Worm (Caenorhabditis elegans) whole organism, young adult: Measurements from ENCODE around the gene efn-4.

Experiments
- B0035.1 ChIP-seq: sonication (generic microtip); optimal IDR thresholded peaks from 2 replicates; lab custom pipeline; 2016; ENCODE audit warnings: missing genetic modification characterization, mild to moderate bottlenecking, missing compliant biosample characterization, missing genotype, missing genetic modification reagents
- B0261.1 ChIP-seq: sonication (generic microtip); optimal IDR thresholded peaks from 2 replicates; lab custom pipeline; 2016; ENCODE audit warnings: mild to moderate bottlenecking, missing genetic modification characterization, moderate library complexity, missing compliant biosample characterization
- C06A6.2 ChIP-seq: fragments of 200-800 bp; sonication (Bioruptor generic); conservative IDR thresholded peaks from 2 replicates; pipeline ENCODE4 v1.3.6; 2022; ENCODE audit warnings: missing genetic modification characterization, missing compliant biosample characterization
- D2030.7 ChIP-seq: fragments of 200-800 bp; sonication (Bioruptor generic); IDR thresholded peaks from 2 replicates; pipeline ENCODE4 v1.3.6; 2022; ENCODE audit warnings: missing genetic modification reagents, missing genetic modification characterization, missing compliant biosample characterization
- F10E7.11 ChIP-seq: sonication (generic microtip); optimal IDR thresholded peaks from 2 replicates; lab custom pipeline; 2017; ENCODE audit warnings: mild to moderate bottlenecking, missing genetic modification characterization, moderate library complexity, missing compliant biosample characterization
- F22D6.2 ChIP-seq: sonication (generic microtip); optimal IDR thresholded peaks from 2 replicates; lab custom pipeline; 2016; ENCODE audit warnings: mild to moderate bottlenecking, missing genetic modification characterization, missing compliant biosample characterization
- F37B4.10 ChIP-seq: fragments of 200-800 bp; sonication (Bioruptor generic); IDR thresholded peaks from 2 replicates; pipeline ENCODE4 v1.3.6; 2022; ENCODE audit warnings: missing genetic modification characterization, missing compliant biosample characterization
- F49E8.2 ChIP-seq: sonication (generic microtip); optimal IDR thresholded peaks from 3 replicates; lab custom pipeline; 2017; ENCODE audit warnings: missing genetic modification characterization, mild to moderate bottlenecking, missing compliant biosample characterization, antibody characterized with exemption, moderate library complexity; ENCODE audit not compliant: insufficient read depth
- F57A8.1 ChIP-seq: fragments of 200-800 bp; sonication (Bioruptor generic); optimal IDR thresholded peaks from 2 replicates; lab custom pipeline; 2018; ENCODE audit warnings: mild to moderate bottlenecking, missing genetic modification characterization, moderate library complexity, missing compliant biosample characterization
- F57C9.4 ChIP-seq: sonication (generic microtip); optimal IDR thresholded peaks from 2 replicates; lab custom pipeline; 2017; ENCODE audit warnings: mild to moderate bottlenecking, missing genetic modification characterization, missing compliant biosample characterization
- T26A5.8 ChIP-seq: sonication (generic microtip); optimal IDR thresholded peaks from 2 replicates; lab custom pipeline; 2016; ENCODE audit warnings: missing genetic modification characterization, missing compliant biosample characterization
- Y67H2A.10 ChIP-seq: fragments of 200-800 bp; sonication (Bioruptor generic); conservative IDR thresholded peaks from 2 replicates; pipeline ENCODE4 v1.3.6; 2022; ENCODE audit warnings: missing genetic modification reagents, missing genetic modification characterization, missing compliant biosample characterization
- Y79H2A.3 ChIP-seq: fragments of 200-800 bp; sonication (Bioruptor generic); conservative IDR thresholded peaks from 2 replicates; pipeline ENCODE4 v1.3.6; 2022; ENCODE audit warnings: missing genetic modification reagents, missing genetic modification characterization, missing compliant biosample characterization
- atf-7 ChIP-seq: sonication (generic microtip); optimal IDR thresholded peaks from 2 replicates; lab custom pipeline; 2017; ENCODE audit warnings: mild to moderate bottlenecking, missing genetic modification characterization, missing compliant biosample characterization
- athp-1 ChIP-seq: sonication (generic microtip); optimal IDR thresholded peaks from 2 replicates; lab custom pipeline; 2017; ENCODE audit warnings: mild to moderate bottlenecking, missing genetic modification characterization, missing compliant biosample characterization
- attf-6 ChIP-seq: fragments of 200-800 bp; sonication (Bioruptor generic); IDR thresholded peaks from 2 replicates; pipeline ENCODE4 v1.3.6; 2022; ENCODE audit warnings: missing genetic modification reagents, missing genetic modification characterization, missing compliant biosample characterization
- bed-1 ChIP-seq: fragments of 200-800 bp; sonication (Bioruptor generic); IDR thresholded peaks from 2 replicates; pipeline ENCODE4 v1.3.6; 2022; ENCODE audit warnings: missing genetic modification reagents, missing genetic modification characterization, missing compliant biosample characterization
- bed-2 ChIP-seq: fragments of 200-800 bp; sonication (Bioruptor generic); IDR thresholded peaks from 2 replicates; pipeline ENCODE4 v1.3.6; 2022; ENCODE audit warnings: missing genetic modification reagents, missing genetic modification characterization, missing compliant biosample characterization
- cebp-1 ChIP-seq, 2 experiments: fragments of 200-800 bp in 1 of 2; sonication (Bioruptor generic) in 1 of 2; sonication (generic microtip) in 1 of 2; IDR thresholded peaks in 1 of 2; optimal IDR thresholded peaks in 1 of 2; 2 replicates each; pipeline versions ENCODE4 v1.3.6 to Lab custom; 2017 to 2022; ENCODE audit warnings: missing compliant biosample characterization in 2 of 2, missing genetic modification characterization in 2 of 2, mild to moderate bottlenecking in 1 of 2, missing genetic modification reagents in 1 of 2, moderate library complexity in 1 of 2
- ceh-40 ChIP-seq: fragments of 200-800 bp; sonication (Bioruptor generic); IDR thresholded peaks from 2 replicates; pipeline ENCODE4 v1.3.6; 2022; ENCODE audit warnings: missing genetic modification characterization, missing compliant biosample characterization
- dpff-1 ChIP-seq: sonication (generic microtip); optimal IDR thresholded peaks from 2 replicates; lab custom pipeline; 2017; ENCODE audit warnings: mild to moderate bottlenecking, missing genetic modification characterization, missing compliant biosample characterization
- efl-1 ChIP-seq: fragments of 150-350 bp; optimal IDR thresholded peaks from 2 replicates; lab custom pipeline; 2014; ENCODE audit warnings: missing biosample characterization, missing genetic modification reagents, missing genetic modification characterization
- egl-18 ChIP-seq: fragments of 200-800 bp; sonication (Bioruptor generic); IDR thresholded peaks from 2 replicates; pipeline ENCODE4 v1.3.6; 2022; ENCODE audit warnings: missing genetic modification reagents, missing genetic modification characterization, missing compliant biosample characterization
- egl-44 ChIP-seq: fragments of 200-800 bp; sonication (Bioruptor generic); IDR thresholded peaks from 2 replicates; pipeline ENCODE4 v1.3.6; 2022; ENCODE audit warnings: missing genetic modification reagents, missing genetic modification characterization, missing compliant biosample characterization
- egrh-3 ChIP-seq: fragments of 200-800 bp; sonication (Bioruptor generic); IDR thresholded peaks from 2 replicates; pipeline ENCODE4 v1.3.6; 2022; ENCODE audit warnings: missing genetic modification reagents, missing genetic modification characterization, missing compliant biosample characterization
- ekl-4 ChIP-seq: fragments of 200-800 bp; sonication (Bioruptor generic); IDR thresholded peaks from 2 replicates; pipeline ENCODE4 v1.3.6; 2022; ENCODE audit warnings: missing genetic modification reagents, missing genetic modification characterization, missing compliant biosample characterization
- hlh-26 ChIP-seq: fragments of 200-800 bp; sonication (Bioruptor generic); conservative IDR thresholded peaks from 2 replicates; pipeline ENCODE4 v1.3.6; 2022; ENCODE audit warnings: missing genetic modification reagents, missing genetic modification characterization, missing compliant biosample characterization
- let-526 ChIP-seq: fragments of 200-800 bp; sonication (Bioruptor generic); IDR thresholded peaks from 2 replicates; pipeline ENCODE4 v1.3.6; 2022; ENCODE audit warnings: missing genetic modification reagents, missing genetic modification characterization, missing compliant biosample characterization
- lin-35 ChIP-seq, 3 experiments: fragments of 150-350 bp in 2 of 3; sonication (generic microtip) in 1 of 3; optimal IDR thresholded peaks; 2 replicates each; lab custom pipeline; 2014 to 2018; ENCODE audit warnings: missing biosample characterization in 3 of 3, missing genetic modification characterization in 3 of 3, missing genetic modification reagents in 3 of 3
- lir-1 ChIP-seq: fragments of 200-800 bp; sonication (Bioruptor generic); conservative IDR thresholded peaks from 2 replicates; pipeline ENCODE4 v1.3.6; 2022; ENCODE audit warnings: missing genetic modification reagents, missing genetic modification characterization, missing compliant biosample characterization
- madf-6 ChIP-seq: fragments of 200-800 bp; sonication (Bioruptor generic); IDR thresholded peaks from 2 replicates; pipeline ENCODE4 v1.3.6; 2022; ENCODE audit warnings: missing genetic modification reagents, missing genetic modification characterization, missing compliant biosample characterization
- madf-8 ChIP-seq: fragments of 200-800 bp; sonication (Bioruptor generic); conservative IDR thresholded peaks from 2 replicates; pipeline ENCODE4 v1.3.6; 2022; ENCODE audit warnings: missing genetic modification reagents, missing genetic modification characterization, missing compliant biosample characterization
- mcd-1 ChIP-seq: fragments of 200-800 bp; sonication (Bioruptor generic); IDR thresholded peaks from 2 replicates; pipeline ENCODE4 v1.3.6; 2022; ENCODE audit warnings: missing genetic modification reagents, missing genetic modification characterization, missing compliant biosample characterization
- mel-28 ChIP-seq: sonication (generic microtip); optimal IDR thresholded peaks from 2 replicates; lab custom pipeline; 2016; ENCODE audit warnings: borderline replicate concordance, mild to moderate bottlenecking, missing genetic modification characterization, missing compliant biosample characterization
- nhr-80 ChIP-seq: sonication (generic microtip); optimal IDR thresholded peaks from 2 replicates; lab custom pipeline; 2016; ENCODE audit warnings: missing genetic modification characterization, missing compliant biosample characterization
- rcor-1 ChIP-seq: fragments of 200-800 bp; sonication (Bioruptor generic); IDR thresholded peaks from 2 replicates; pipeline ENCODE4 v1.3.6; 2022; ENCODE audit warnings: missing genetic modification reagents, missing genetic modification characterization, missing compliant biosample characterization
- rec-8 ChIP-seq, 2 experiments: sonication (generic microtip); optimal IDR thresholded peaks; 2 replicates each; lab custom pipeline; 2016; ENCODE audit warnings: mild to moderate bottlenecking in 2 of 2, missing genetic modification characterization in 2 of 2, missing genetic modification reagents in 2 of 2, missing genotype in 2 of 2, missing biosample characterization in 1 of 2, missing compliant biosample characterization in 1 of 2, moderate library complexity in 1 of 2
- snpc-1.3 ChIP-seq: sonication (generic microtip); optimal IDR thresholded peaks from 2 replicates; lab custom pipeline; 2017; ENCODE audit warnings: missing genetic modification characterization, mild to moderate bottlenecking, missing compliant biosample characterization, antibody characterized with exemption, moderate library complexity, missing genotype, missing genetic modification reagents; ENCODE audit not compliant: insufficient read depth
- tbx-9 ChIP-seq: sonication (generic microtip); optimal IDR thresholded peaks from 2 replicates; lab custom pipeline; 2016; ENCODE audit warnings: borderline replicate concordance, missing genetic modification characterization, inconsistent platforms, missing compliant biosample characterization
- xnd-1 ChIP-seq: sonication (generic microtip); optimal IDR thresholded peaks from 2 replicates; lab custom pipeline; 2016; ENCODE audit warnings: missing genotype, missing genetic modification reagents, missing genetic modification characterization, missing compliant biosample characterization
- zfh-2 ChIP-seq: fragments of 200-800 bp; sonication (Bioruptor generic); conservative IDR thresholded peaks from 2 replicates; pipeline ENCODE4 v1.3.6; 2022; ENCODE audit warnings: missing genetic modification reagents, missing genetic modification characterization, missing compliant biosample characterization
- zim-3 ChIP-seq: sonication (generic microtip); optimal IDR thresholded peaks from 2 replicates; lab custom pipeline; 2017; ENCODE audit warnings: mild to moderate bottlenecking, missing genetic modification characterization, moderate library complexity, missing compliant biosample characterization
- ztf-22 ChIP-seq: fragments of 200-800 bp; sonication (Bioruptor generic); optimal IDR thresholded peaks from 2 replicates; lab custom pipeline; 2018; ENCODE audit warnings: mild to moderate bottlenecking, missing genetic modification characterization, moderate library complexity, missing compliant biosample characterization
- ztf-6 ChIP-seq: fragments of 200-800 bp; sonication (Bioruptor generic); IDR thresholded peaks from 2 replicates; pipeline ENCODE4 v1.3.6; 2022; ENCODE audit warnings: missing genetic modification reagents, missing genetic modification characterization, missing compliant biosample characterization

Gene efn-4

DNA sequence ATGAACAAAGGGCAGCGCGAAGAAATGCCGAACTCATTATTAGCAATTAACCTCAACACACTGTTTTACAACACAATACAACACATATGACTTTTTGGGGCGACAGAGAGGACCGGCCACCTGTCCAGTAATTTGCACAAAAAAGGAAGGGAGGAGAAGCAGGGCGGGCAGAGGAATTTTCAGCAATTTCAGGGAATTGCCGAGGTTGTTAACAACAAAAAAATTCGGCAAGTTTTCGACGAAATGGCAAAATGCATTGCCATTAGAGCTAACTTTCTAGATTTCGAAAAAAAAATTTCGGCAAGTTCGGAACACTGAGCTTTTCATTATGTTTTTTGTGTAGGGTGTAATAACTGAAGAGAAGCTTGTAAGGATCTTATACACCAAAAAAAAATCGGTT lies 5.0 kb downstream of the efn-4 start:
- TF ChIP-seq F37B4.10 (GFP tag; lab: Robert Waterston, UW) = no peak
- no peak for TF ChIP-seq rec-8 (tag; optimal IDR thresholded peaks at IDR 0.05; lab: Kevin White, UChicago)
- TF ChIP-seq B0261.1 = no peak
- TF ChIP-seq egl-18 = no peak
- TF ChIP-seq atf-7 (tag; lab: Kevin White, UChicago) = no peak
- no peak for TF ChIP-seq zfh-2
- no peak for TF ChIP-seq ekl-4 (GFP tag; lab: Robert Waterston, UW)
- no peak for TF ChIP-seq bed-2 (GFP tag; lab: Robert Waterston, UW)
- no peak for TF ChIP-seq F10E7.11 (tag; lab: Kevin White, UChicago)

DNA sequence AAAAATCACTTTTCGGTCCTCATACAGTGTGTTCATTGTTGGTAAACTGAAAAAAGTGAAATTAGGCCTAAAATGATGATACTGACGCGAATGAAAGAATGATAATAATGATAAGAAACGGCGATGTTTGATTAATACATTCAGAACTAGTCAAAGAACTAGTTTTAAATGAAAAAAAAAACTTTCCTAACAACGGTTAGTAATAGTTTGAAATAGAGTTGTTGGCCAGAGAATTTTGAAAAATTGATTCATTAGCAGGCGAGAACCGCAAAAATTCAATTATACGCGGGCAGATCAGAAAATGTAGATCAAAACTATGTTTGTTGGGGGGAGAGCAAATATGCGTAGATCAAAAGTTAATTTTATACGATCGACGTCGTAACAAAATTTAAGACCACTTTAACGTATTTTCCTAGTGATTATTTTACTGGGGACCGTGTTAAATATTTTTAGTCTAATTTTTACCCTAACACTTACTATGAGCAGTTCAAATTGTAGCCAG lies 11.8 kb downstream of the efn-4 start, which contains the start of gene F56A11.5:
F56A11.5 (minus strand) TSS at position 51 of the 502 bp plus-strand sequence.
- no peak for TF ChIP-seq attf-6
- TF ChIP-seq egrh-3 (GFP tag; lab: Robert Waterston, UW) = no peak
- peak; percentile 59 for TF ChIP-seq madf-8 (GFP tag; lab: Robert Waterston, UW)
- no peak for TF ChIP-seq zim-3 (tag; lab: Kevin White, UChicago)
- TF ChIP-seq bed-1 = no peak
- no peak for TF ChIP-seq ztf-6 (GFP tag; lab: Robert Waterston, UW)
- TF ChIP-seq F49E8.2 = no peak
- no peak for TF ChIP-seq cebp-1 (GFP tag; IDR thresholded peaks at IDR 0.05; lab: Robert Waterston, UW)
- no peak for TF ChIP-seq cebp-1 (tag; optimal IDR thresholded peaks at IDR 0.05; lab: Kevin White, UChicago)
- TF ChIP-seq madf-6 (GFP tag; lab: Robert Waterston, UW) = peak; percentile 78
- TF ChIP-seq F22D6.2 = no peak
- TF ChIP-seq ekl-4 (GFP tag; lab: Robert Waterston, UW) = no peak
- TF ChIP-seq egl-44 (GFP tag; lab: Robert Waterston, UW) = no peak
- TF ChIP-seq atf-7 (tag; lab: Kevin White, UChicago) = no peak
- TF ChIP-seq let-526 = no peak
- no peak for TF ChIP-seq D2030.7 (GFP tag; lab: Robert Waterston, UW)
- peak; percentile 65 for TF ChIP-seq efl-1
- TF ChIP-seq lir-1 = no peak
- no peak for TF ChIP-seq lin-35 (GFP tag; optimal IDR thresholded peaks at IDR 0.05; lab: Kevin White, UChicago)
- TF ChIP-seq xnd-1 (tag; lab: Kevin White, UChicago) = no peak
- TF ChIP-seq ceh-40 (GFP tag; lab: Robert Waterston, UW) = no peak
- no peak for TF ChIP-seq snpc-1.3
- TF ChIP-seq F57C9.4 = no peak
- no peak for TF ChIP-seq T26A5.8
- TF ChIP-seq dpff-1 (tag; lab: Kevin White, UChicago) = no peak
- no peak for TF ChIP-seq hlh-26
- TF ChIP-seq, all 124 proteins: peak for 3

DNA sequence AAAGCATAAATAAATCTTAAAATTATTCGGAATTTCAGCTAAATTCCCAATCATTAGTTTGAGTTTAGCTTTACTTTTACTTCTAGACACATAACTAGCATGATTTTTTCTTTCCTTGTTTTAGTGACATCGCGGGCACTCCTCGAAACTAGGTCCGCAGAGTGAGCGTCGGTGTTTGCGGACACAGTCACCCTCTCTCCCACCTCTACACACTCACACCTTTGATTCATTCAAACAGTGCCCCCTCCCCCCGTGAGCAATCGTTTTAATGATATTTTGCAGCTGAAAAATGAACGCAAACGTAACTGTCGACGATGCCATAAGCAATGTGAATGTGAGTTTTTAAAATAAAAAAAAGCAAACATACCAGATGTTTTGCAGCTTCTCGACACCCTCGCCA lies 13.5 kb downstream of the efn-4 start, which contains the start of gene gex-2:
gex-2 (plus strand) TSS at position 283 of the 400 bp plus-strand sequence.
- TF ChIP-seq atf-7 (tag; lab: Kevin White, UChicago) = no peak
- TF ChIP-seq athp-1 (tag; lab: Kevin White, UChicago) = no peak
- TF ChIP-seq mcd-1 = 0 out of 2 replicates have a peak, but pooled peaks have one; percentile 19
- TF ChIP-seq mel-28 (tag; lab: Kevin White, UChicago) = no peak
- TF ChIP-seq C06A6.2 (GFP tag; lab: Robert Waterston, UW) = no peak
- no peak for TF ChIP-seq Y79H2A.3
- TF ChIP-seq tbx-9 = no peak
- no peak for TF ChIP-seq snpc-1.3
- TF ChIP-seq F57A8.1 (GFP tag; lab: Kevin White, UChicago) = no peak
- no peak for TF ChIP-seq ztf-22
- TF ChIP-seq Y67H2A.10 (GFP tag; lab: Robert Waterston, UW) = no peak
- peak; percentile 10 for TF ChIP-seq nhr-80 (tag; lab: Kevin White, UChicago)
- no peak for TF ChIP-seq B0035.1 (tag; lab: Kevin White, UChicago)
- TF ChIP-seq rcor-1 (GFP tag; lab: Robert Waterston, UW) = no peak
- TF ChIP-seq efl-1 = no peak
- no peak for TF ChIP-seq ekl-4 (GFP tag; lab: Robert Waterston, UW)
